Fruit fly (Drosophila melanogaster): ENCODE results near the gene GstD3.

The GstD3 gene

dm6 chr3R:12385949-12386348 is 13.1 kb downstream of the GstD3 start, which contains the start of gene Sol1:
Gene Sol1 (plus strand): TSS chr3R:12386249.
- no peak for TF ChIP-seq BtbVII (GFP tag; optimal IDR thresholded peaks at IDR 0.05)
- no peak for TF ChIP-seq NC2β (GFP tag; optimal IDR thresholded peaks at IDR 0.05)
- TF ChIP-seq Dek (tag; optimal IDR thresholded peaks at IDR 0.05): no peak
- no peak for TF ChIP-seq CG13894 (tag; optimal IDR thresholded peaks at IDR 0.05)
- TF ChIP-seq zf30C (GFP tag; optimal IDR thresholded peaks at IDR 0.05): no peak
- no peak for TF ChIP-seq hth (optimal IDR thresholded peaks at IDR 0.05)
- TF ChIP-seq maf-S (GFP tag; optimal IDR thresholded peaks at IDR 0.05): no peak
- no peak for TF ChIP-seq org-1 (GFP tag; optimal IDR thresholded peaks at IDR 0.05)
- TF ChIP-seq CG10654 (GFP tag; optimal IDR thresholded peaks at IDR 0.05): no peak
- no peak for TF ChIP-seq Chrac-16 (GFP tag; optimal IDR thresholded peaks at IDR 0.05)
- no peak for TF ChIP-seq onecut (GFP tag; IDR thresholded peaks at IDR 0.05)
- TF ChIP-seq cas (GFP tag; IDR thresholded peaks at IDR 0.05): no peak
- TF ChIP-seq CG14441 (GFP tag; IDR thresholded peaks at IDR 0.05): no peak
- TF ChIP-seq Hsf (GFP tag; optimal IDR thresholded peaks at IDR 0.05): no peak
- TF ChIP-seq Poxn (GFP tag; IDR thresholded peaks at IDR 0.05): no peak
- TF ChIP-seq NK7.1 (GFP tag; optimal IDR thresholded peaks at IDR 0.05): no peak
- TF ChIP-seq CG7928 (GFP tag; optimal IDR thresholded peaks at IDR 0.05): no peak
- no peak for TF ChIP-seq salm (tag; optimal IDR thresholded peaks at IDR 0.05)
- no peak for TF ChIP-seq Usf (GFP tag; optimal IDR thresholded peaks at IDR 0.05)

dm6 chr3R:12386965-12387364 is 14.1 kb downstream of the GstD3 start, which contains the start of gene CG33098:
Gene CG33098 (plus strand): TSS chr3R:12387188.
- TF ChIP-seq CG2120 (GFP tag; optimal IDR thresholded peaks at IDR 0.05) (no peak), CG8359 (GFP tag; optimal IDR thresholded peaks at IDR 0.05; ENCODE audit: borderline replicate concordance) (peak; percentile 97), CG14014 (GFP tag; IDR thresholded peaks at IDR 0.05) (no peak), CG13775 (GFP tag; optimal IDR thresholded peaks at IDR 0.05) (no peak)

dm6 chr3R:12395880-12396279 is 23.0 kb downstream of the GstD3 start, which contains the start of the genes CG10096 and CG10097:
Gene CG10096 (minus strand): TSS chr3R:12395980.
Gene CG10097 (minus strand): TSS chr3R:12395980.
- TF ChIP-seq Ets65A (GFP tag) (peak; percentile 29), CG1529 (GFP tag; optimal IDR thresholded peaks at IDR 0.05) (no peak), zf30C (GFP tag; optimal IDR thresholded peaks at IDR 0.05) (no peak), Scr (GFP tag; IDR thresholded peaks at IDR 0.05; ENCODE audit: partially characterized antibody) (no peak)

dm6 chr3R:12398054-12398453 is 25.2 kb downstream of the GstD3 start:
- TF ChIP-seq CG6813 (GFP tag; optimal IDR thresholded peaks at IDR 0.05) (peak; percentile 0), CG10274 (GFP tag; optimal IDR thresholded peaks at IDR 0.05) (no peak), CG10267 (tag; optimal IDR thresholded peaks at IDR 0.05) (no peak), zfh2 (GFP tag; optimal IDR thresholded peaks at IDR 0.05) (no peak), CG34376 (GFP tag; optimal IDR thresholded peaks at IDR 0.05) (peak; percentile 18), mirr (GFP tag; optimal IDR thresholded peaks at IDR 0.05) (peak; percentile 67), CG2889 (GFP tag; IDR thresholded peaks at IDR 0.05) (no peak), exex (tag; optimal IDR thresholded peaks at IDR 0.05) (peak; percentile 86), CG7745 (tag; optimal IDR thresholded peaks at IDR 0.05) (peak; percentile 89), CG18476 (GFP tag; optimal IDR thresholded peaks at IDR 0.05) (peak; percentile 13), CG7928 (GFP tag; optimal IDR thresholded peaks at IDR 0.05) (no peak), sug (tag; optimal IDR thresholded peaks at IDR 0.05) (no peak), D19A (tag; optimal IDR thresholded peaks at IDR 0.05) (peak; percentile 17), ATbp (GFP tag; optimal IDR thresholded peaks at IDR 0.05) (no peak), shn (GFP tag; optimal IDR thresholded peaks at IDR 0.05) (no peak)
